Fruit fly (Drosophila melanogaster) whole organism, embryonic: ENCODE data around the gene Fdh.

Experiments
- Bgb ChIP-seq: fragments of 200-800 bp; sonication (Bioruptor generic); IDR thresholded peaks from 2 replicates; pipeline ENCODE4 v1.3.6; 2022; ENCODE audit warnings: missing biosample characterization, missing genetic modification characterization; ENCODE audit not compliant: partially characterized antibody
- CG10959 ChIP-seq: fragments of 200-800 bp; sonication (Bioruptor generic); IDR thresholded peaks from 2 replicates; pipeline ENCODE4 v1.3.6; 2022; ENCODE audit warnings: missing biosample characterization, missing genetic modification characterization
- CG12391 ChIP-seq: fragments of 200-800 bp; sonication (Bioruptor generic); optimal IDR thresholded peaks from 3 replicates; lab custom pipeline; 2018; ENCODE audit warnings: missing biosample characterization, mild to moderate bottlenecking, missing genetic modification characterization, moderate library complexity
- CG13287 ChIP-seq: fragments of 200-800 bp; sonication (Bioruptor generic); IDR thresholded peaks from 2 replicates; pipeline ENCODE4 v1.3.6; 2022; ENCODE audit warnings: missing biosample characterization, missing genetic modification characterization; ENCODE audit not compliant: partially characterized antibody
- CG14710 ChIP-seq: fragments of 200-800 bp; sonication (Bioruptor generic); optimal IDR thresholded peaks from 3 replicates; lab custom pipeline; 2019; ENCODE audit warnings: missing biosample characterization, mild to moderate bottlenecking, missing genetic modification characterization, moderate library complexity
- CG1603 ChIP-seq: fragments of 200-800 bp; sonication (Bioruptor generic); optimal IDR thresholded peaks from 2 replicates; lab custom pipeline; 2019; ENCODE audit warnings: missing biosample characterization, mild to moderate bottlenecking, missing genetic modification characterization, moderate library complexity
- CG1647 ChIP-seq: fragments of 200-800 bp; sonication (Bioruptor generic); optimal IDR thresholded peaks from 3 replicates; lab custom pipeline; 2016; ENCODE audit warnings: missing biosample characterization, missing genetic modification characterization
- CG16813 ChIP-seq: fragments of 200-800 bp; sonication (Bioruptor generic); IDR thresholded peaks from 3 replicates; pipeline ENCODE4 v1.3.6; 2022; ENCODE audit warnings: missing biosample characterization, missing genetic modification characterization; ENCODE audit not compliant: partially characterized antibody
- CG2120 ChIP-seq: fragments of 200-800 bp; sonication (Bioruptor generic); optimal IDR thresholded peaks from 3 replicates; lab custom pipeline; 2016; ENCODE audit warnings: missing biosample characterization, missing genetic modification characterization
- CG34224 ChIP-seq: fragments of 200-800 bp; sonication (Bioruptor generic); IDR thresholded peaks from 3 replicates; pipeline ENCODE4 v1.3.6; 2022; ENCODE audit warnings: missing biosample characterization, missing genetic modification characterization; ENCODE audit not compliant: partially characterized antibody
- CG34376 ChIP-seq: fragments of 200-800 bp; sonication (Bioruptor generic); optimal IDR thresholded peaks from 2 replicates; lab custom pipeline; 2018; ENCODE audit warnings: missing biosample characterization, mild to moderate bottlenecking, missing genetic modification characterization
- CG4730 ChIP-seq: fragments of 200-800 bp; sonication (Bioruptor generic); IDR thresholded peaks from 2 replicates; pipeline ENCODE4 v1.3.6; 2022; ENCODE audit warnings: missing biosample characterization, missing genetic modification characterization
- CG4854 ChIP-seq: fragments of 200-800 bp; sonication (Bioruptor generic); optimal IDR thresholded peaks from 2 replicates; lab custom pipeline; 2016; ENCODE audit warnings: missing biosample characterization, missing genetic modification characterization, inconsistent platforms
- CG5180 ChIP-seq: fragments of 200-800 bp; sonication (Bioruptor generic); optimal IDR thresholded peaks from 3 replicates; lab custom pipeline; 2017; ENCODE audit warnings: missing biosample characterization, missing genetic modification characterization, mild to moderate bottlenecking, moderate library complexity, missing genetic modification reagents
- CG7987 ChIP-seq: fragments of 200-800 bp; sonication (Bioruptor generic); optimal IDR thresholded peaks from 2 replicates; lab custom pipeline; 2018; ENCODE audit warnings: missing biosample characterization, mild to moderate bottlenecking, missing genetic modification characterization, moderate library complexity
- CG8290 ChIP-seq, 3 experiments: fragments of 200-800 bp; sonication (Bioruptor generic); optimal IDR thresholded peaks; 2 replicates each; lab custom pipeline; 2016 to 2019; ENCODE audit warnings: missing biosample characterization in 3 of 3, missing genetic modification characterization in 3 of 3, mild to moderate bottlenecking in 2 of 3, moderate library complexity in 1 of 3
- CG9797 ChIP-seq: fragments of 200-800 bp; sonication (Bioruptor generic); optimal IDR thresholded peaks from 3 replicates; lab custom pipeline; 2018; ENCODE audit warnings: missing biosample characterization, mild to moderate bottlenecking, missing genetic modification characterization
- CTCF ChIP-seq: fragments of 200-800 bp; sonication (Bioruptor generic); optimal IDR thresholded peaks from 2 replicates; lab custom pipeline; 2017; ENCODE audit warnings: missing biosample characterization, mild to moderate bottlenecking, missing genetic modification characterization, moderate library complexity
- MBD-R2 ChIP-seq: fragments of 200-800 bp; sonication (Bioruptor generic); IDR thresholded peaks from 2 replicates; pipeline ENCODE4 v1.3.6; 2022; ENCODE audit warnings: missing biosample characterization, missing genetic modification characterization
- Myb ChIP-seq: fragments of 200-800 bp; sonication (Bioruptor generic); optimal IDR thresholded peaks from 2 replicates; lab custom pipeline; 2016; ENCODE audit warnings: missing biosample characterization, missing genetic modification characterization
- Nf-YC ChIP-seq: fragments of 200-800 bp; optimal IDR thresholded peaks from 3 replicates; lab custom pipeline; 2019; ENCODE audit warnings: missing biosample characterization, mild to moderate bottlenecking, missing genetic modification characterization, moderate library complexity
- NfI ChIP-seq: fragments of 200-800 bp; sonication (Bioruptor generic); optimal IDR thresholded peaks from 3 replicates; lab custom pipeline; 2018; ENCODE audit warnings: missing biosample characterization, mild to moderate bottlenecking, missing genetic modification characterization, moderate library complexity
- Opbp ChIP-seq: fragments of 200-800 bp; sonication (Bioruptor generic); IDR thresholded peaks from 3 replicates; pipeline ENCODE4 v1.3.6; 2022; ENCODE audit warnings: missing biosample characterization, missing genetic modification characterization; ENCODE audit not compliant: partially characterized antibody
- Scr ChIP-seq: fragments of 200-800 bp; sonication (Bioruptor generic); IDR thresholded peaks from 2 replicates; pipeline ENCODE4 v1.3.6; 2022; ENCODE audit warnings: missing biosample characterization, missing genetic modification characterization; ENCODE audit not compliant: partially characterized antibody
- Stat92E ChIP-seq, 3 experiments: fragments of >200 bp in 2 of 3; fragments of 200-800 bp in 1 of 3; sonication (Bioruptor generic) in 1 of 3; optimal IDR thresholded peaks; 2 replicates each; lab custom pipeline; 2017 to 2019; ENCODE audit warnings: missing biosample characterization in 3 of 3, missing genetic modification characterization in 3 of 3, mild to moderate bottlenecking in 1 of 3, moderate library complexity in 1 of 3
- TFAM ChIP-seq: fragments of 200-800 bp; sonication (Bioruptor generic); optimal IDR thresholded peaks from 2 replicates; lab custom pipeline; 2017; ENCODE audit warnings: missing biosample characterization, missing genetic modification characterization, inconsistent platforms
- Trl ChIP-seq, 3 experiments: fragments of >200 bp in 2 of 3; fragments of 200-800 bp in 1 of 3; sonication (Bioruptor generic) in 1 of 3; optimal IDR thresholded peaks; 2 replicates in 1 of 3; 3 replicates in 2 of 3; lab custom pipeline; 2016 to 2017; ENCODE audit warnings: missing biosample characterization in 1 of 3, missing genetic modification characterization in 1 of 3
- bbx ChIP-seq: fragments of 200-800 bp; sonication (Bioruptor generic); IDR thresholded peaks from 2 replicates; pipeline ENCODE4 v1.3.6; 2022; ENCODE audit warnings: missing biosample characterization, missing genetic modification characterization; ENCODE audit not compliant: partially characterized antibody
- chm ChIP-seq: fragments of 200-800 bp; sonication (Bioruptor generic); IDR thresholded peaks from 2 replicates; pipeline ENCODE4 v1.3.6; 2022; ENCODE audit warnings: missing biosample characterization, missing genetic modification characterization
- corto ChIP-seq: fragments of 200-800 bp; sonication (Bioruptor generic); optimal IDR thresholded peaks from 2 replicates; lab custom pipeline; 2016; ENCODE audit warnings: missing biosample characterization, mild to moderate bottlenecking, missing genetic modification characterization, moderate library complexity
- crol ChIP-seq: fragments of 200-800 bp; sonication (Bioruptor generic); IDR thresholded peaks from 2 replicates; pipeline ENCODE4 v1.3.6; 2022; ENCODE audit warnings: missing biosample characterization, missing genetic modification characterization
- dimm ChIP-seq: fragments of 200-800 bp; sonication (Bioruptor generic); IDR thresholded peaks from 2 replicates; pipeline ENCODE4 v1.3.6; 2022; ENCODE audit warnings: missing biosample characterization, missing genetic modification characterization
- gcm ChIP-seq: fragments of 200-800 bp; sonication (Bioruptor generic); optimal IDR thresholded peaks from 2 replicates; lab custom pipeline; 2019; ENCODE audit warnings: missing biosample characterization, mild to moderate bottlenecking, missing genetic modification characterization, moderate library complexity
- hb ChIP-seq: fragments of 200-800 bp; sonication (Bioruptor generic); IDR thresholded peaks from 3 replicates; pipeline ENCODE4 v1.3.6; 2022; ENCODE audit warnings: missing biosample characterization, missing genetic modification characterization; ENCODE audit not compliant: partially characterized antibody
- kay ChIP-seq: fragments of 200-800 bp; sonication (Bioruptor generic); optimal IDR thresholded peaks from 2 replicates; lab custom pipeline; 2016; ENCODE audit warnings: missing biosample characterization, missing genetic modification characterization
- mirr ChIP-seq: fragments of 200-800 bp; sonication (Bioruptor generic); optimal IDR thresholded peaks from 3 replicates; lab custom pipeline; 2018; ENCODE audit warnings: missing biosample characterization, mild to moderate bottlenecking, missing genetic modification characterization
- mld ChIP-seq: fragments of 200-800 bp; sonication (Bioruptor generic); IDR thresholded peaks from 3 replicates; pipeline ENCODE4 v1.3.6; 2022; ENCODE audit warnings: missing biosample characterization, missing genetic modification characterization; ENCODE audit not compliant: partially characterized antibody
- onecut ChIP-seq: fragments of 200-800 bp; sonication (Bioruptor generic); IDR thresholded peaks from 2 replicates; pipeline ENCODE4 v1.3.6; 2022; ENCODE audit warnings: missing biosample characterization, missing genetic modification characterization
- pros ChIP-seq: fragments of 200-800 bp; sonication (Bioruptor generic); optimal IDR thresholded peaks from 3 replicates; lab custom pipeline; 2019; ENCODE audit warnings: missing biosample characterization, mild to moderate bottlenecking, missing genetic modification characterization, moderate library complexity
- pzg ChIP-seq: fragments of 200-800 bp; sonication (Bioruptor generic); optimal IDR thresholded peaks from 3 replicates; lab custom pipeline; 2018; ENCODE audit warnings: missing biosample characterization, mild to moderate bottlenecking, missing genetic modification characterization, moderate library complexity
- ro ChIP-seq: fragments of 200-800 bp; sonication (Bioruptor generic); IDR thresholded peaks from 2 replicates; pipeline ENCODE4 v1.3.6; 2022; ENCODE audit warnings: missing biosample characterization, missing genetic modification characterization
- sr ChIP-seq: fragments of 200-800 bp; sonication (Bioruptor generic); IDR thresholded peaks from 3 replicates; pipeline ENCODE4 v1.3.6; 2022; ENCODE audit warnings: missing biosample characterization, missing genetic modification characterization
- tna ChIP-seq: fragments of 200-800 bp; sonication (Bioruptor generic); IDR thresholded peaks from 2 replicates; pipeline ENCODE4 v1.3.6; 2022; ENCODE audit warnings: missing biosample characterization, missing genetic modification characterization; ENCODE audit not compliant: partially characterized antibody
- unc-4 ChIP-seq: fragments of 200-800 bp; sonication (Bioruptor generic); IDR thresholded peaks from 2 replicates; pipeline ENCODE4 v1.3.6; 2022; ENCODE audit warnings: missing biosample characterization, missing genetic modification characterization; ENCODE audit not compliant: partially characterized antibody
- vnd ChIP-seq: fragments of 200-800 bp; sonication (Bioruptor generic); IDR thresholded peaks from 3 replicates; pipeline ENCODE4 v1.3.6; 2022; ENCODE audit warnings: missing biosample characterization, missing genetic modification characterization; ENCODE audit not compliant: partially characterized antibody
- zf30C ChIP-seq: fragments of 200-800 bp; sonication (Bioruptor generic); optimal IDR thresholded peaks from 3 replicates; lab custom pipeline; 2018; ENCODE audit warnings: missing biosample characterization, mild to moderate bottlenecking, missing genetic modification characterization

The Fdh gene

dm6 chr3R:10852232-10852774, 19.9 kb downstream of the Fdh start, which contains the start of gene CG4565 (continued):
- peak; percentile 41; the same call in 1 of the 2 replicates for TF ChIP-seq tna (GFP tag; lab: Robert Waterston, UW)
- TF ChIP-seq CTCF (GFP tag; lab: Kevin White, UChicago) = peak; percentile 16
- no peak for TF ChIP-seq CG2120 (GFP tag; lab: Kevin White, UChicago)
- TF ChIP-seq corto (GFP tag; lab: Kevin White, UChicago) = no peak
- TF ChIP-seq CG34376 (GFP tag; lab: Kevin White, UChicago) = peak; percentile 64
- no peak for TF ChIP-seq NfI (GFP tag; lab: Kevin White, UChicago)
- TF ChIP-seq CG34224 (GFP tag; lab: Robert Waterston, UW) = peak; percentile 51; the same call in 1 of the 3 replicates
- no peak for TF ChIP-seq Trl (optimal IDR thresholded peaks at IDR 0.05; lab: Kevin White, UChicago)
- TF ChIP-seq Trl (GFP tag; optimal IDR thresholded peaks at IDR 0.05; lab: Kevin White, UChicago) = no peak
- TF ChIP-seq Stat92E (GFP tag; optimal IDR thresholded peaks at IDR 0.05; lab: Kevin White, UChicago) = peak in 1 of 3 experiments; percentile 36
- peak; percentile 63; the same call in 1 of the 2 replicates for TF ChIP-seq crol (GFP tag; lab: Robert Waterston, UW)
- TF ChIP-seq mirr (GFP tag; lab: Kevin White, UChicago) = peak; percentile 26
- no peak for TF ChIP-seq CG4854
- peak; percentile 53; the same call in 1 of the 2 replicates for TF ChIP-seq chm (GFP tag; lab: Robert Waterston, UW)
- TF ChIP-seq bbx = peak; percentile 53
- TF ChIP-seq CG7987 (GFP tag; lab: Kevin White, UChicago) = peak; percentile 31
- TF ChIP-seq CG5180 (GFP tag; lab: Kevin White, UChicago) = peak; percentile 55
- TF ChIP-seq zf30C (GFP tag; lab: Kevin White, UChicago) = peak; percentile 9
- no peak for TF ChIP-seq TFAM (GFP tag; lab: Kevin White, UChicago)
- TF ChIP-seq CG16813 (GFP tag; lab: Robert Waterston, UW) = peak; percentile 11; the same call in 1 of the 3 replicates
- TF ChIP-seq Opbp = peak; percentile 63; the same call in 2 of the 3 replicates
- TF ChIP-seq Myb (GFP tag; lab: Kevin White, UChicago) = peak; percentile 88
- TF ChIP-seq hb (GFP tag; lab: Robert Waterston, UW) = 0 out of 3 replicates have a peak, but pooled peaks have one; percentile 19
- no peak for TF ChIP-seq CG10959 (GFP tag; lab: Robert Waterston, UW)
- peak; percentile 20 for TF ChIP-seq CG8290 (GFP tag; optimal IDR thresholded peaks at IDR 0.05; lab: Kevin White, UChicago)
- no peak for TF ChIP-seq CG8290 (tag; optimal IDR thresholded peaks at IDR 0.05; lab: Kevin White, UChicago)
- TF ChIP-seq CG1647 (GFP tag; lab: Kevin White, UChicago) = no peak
- peak; percentile 45 for TF ChIP-seq pzg (GFP tag; lab: Kevin White, UChicago)
- peak; percentile 26 for TF ChIP-seq CG14710 (tag; lab: Kevin White, UChicago)
- peak; percentile 45 for TF ChIP-seq CG13287 (GFP tag; lab: Robert Waterston, UW)
- peak; percentile 42; the same call in 1 of the 2 replicates for TF ChIP-seq unc-4 (GFP tag; lab: Robert Waterston, UW)
- peak; percentile 44 for TF ChIP-seq CG1603 (tag; lab: Kevin White, UChicago)
- TF ChIP-seq Nf-YC (tag; lab: Kevin White, UChicago) = peak; percentile 87
- TF ChIP-seq kay = no peak
- no peak for TF ChIP-seq CG12391 (tag; lab: Kevin White, UChicago)
- no peak for TF ChIP-seq CG4730 (GFP tag; lab: Robert Waterston, UW)
- TF ChIP-seq Scr (GFP tag; lab: Robert Waterston, UW) = peak; percentile 42; the same call in 1 of the 2 replicates
- TF ChIP-seq gcm = peak; percentile 17
- peak; percentile 96 for TF ChIP-seq onecut (GFP tag; lab: Robert Waterston, UW)
- no peak for TF ChIP-seq dimm (GFP tag; lab: Robert Waterston, UW)
- TF ChIP-seq vnd (GFP tag; lab: Robert Waterston, UW) = 0 out of 3 replicates have a peak, but pooled peaks have one; percentile 31
- no peak for TF ChIP-seq ro (GFP tag; lab: Robert Waterston, UW)
- TF ChIP-seq pros = peak; percentile 13
- 0 out of 2 replicates have a peak, but pooled peaks have one; percentile 21 for TF ChIP-seq MBD-R2 (GFP tag; lab: Robert Waterston, UW)
- TF ChIP-seq Bgb (GFP tag; lab: Robert Waterston, UW) = peak; percentile 29; the same call in 1 of the 2 replicates
- TF ChIP-seq mld (GFP tag; lab: Robert Waterston, UW) = 0 out of 3 replicates have a peak, but pooled peaks have one; percentile 21
- no peak for TF ChIP-seq sr (GFP tag; lab: Robert Waterston, UW)
- peak; percentile 34 for TF ChIP-seq CG9797 (GFP tag; lab: Kevin White, UChicago)
